Worm (Caenorhabditis elegans) whole organism, young adult: Measurements from ENCODE around the gene jmjd-3.3.
A peak's percentile ranks its signal among the peaks of the same experiment; 100 is the strongest.
"Not testable (repeated sequence)": the region's sequence is repeated elsewhere in the genome, so short reads cannot be mapped to it uniquely, and the experiment has no call there.

ENCODE experiments used
- B0035.1 ChIP-seq: sonication (generic microtip); optimal IDR thresholded peaks from 2 replicates; lab custom pipeline; 2016; ENCODE audit warnings: missing genetic modification characterization, mild to moderate bottlenecking, missing compliant biosample characterization, missing genotype, missing genetic modification reagents
- B0261.1 ChIP-seq: sonication (generic microtip); optimal IDR thresholded peaks from 2 replicates; lab custom pipeline; 2016; ENCODE audit warnings: mild to moderate bottlenecking, missing genetic modification characterization, moderate library complexity, missing compliant biosample characterization
- C17E4.6 ChIP-seq: fragments of 200-800 bp; sonication (Bioruptor generic); IDR thresholded peaks from 2 replicates; pipeline ENCODE4 v1.3.6; 2022; ENCODE audit warnings: missing genetic modification reagents, missing genetic modification characterization, missing compliant biosample characterization
- D2030.7 ChIP-seq: fragments of 200-800 bp; sonication (Bioruptor generic); IDR thresholded peaks from 2 replicates; pipeline ENCODE4 v1.3.6; 2022; ENCODE audit warnings: missing genetic modification reagents, missing genetic modification characterization, missing compliant biosample characterization
- F23B12.7 ChIP-seq: sonication (generic microtip); optimal IDR thresholded peaks from 2 replicates; lab custom pipeline; 2017; ENCODE audit warnings: missing genetic modification characterization, mild to moderate bottlenecking, missing compliant biosample characterization, antibody characterized with exemption, moderate library complexity; ENCODE audit not compliant: insufficient read depth
- F57C9.4 ChIP-seq: sonication (generic microtip); optimal IDR thresholded peaks from 2 replicates; lab custom pipeline; 2017; ENCODE audit warnings: mild to moderate bottlenecking, missing genetic modification characterization, missing compliant biosample characterization
- K12H6.12 ChIP-seq: fragments of 200-800 bp; sonication (Bioruptor generic); optimal IDR thresholded peaks from 2 replicates; lab custom pipeline; 2018; ENCODE audit warnings: mild to moderate bottlenecking, missing genetic modification characterization, missing compliant biosample characterization
- T26A5.8 ChIP-seq: sonication (generic microtip); optimal IDR thresholded peaks from 2 replicates; lab custom pipeline; 2016; ENCODE audit warnings: missing genetic modification characterization, missing compliant biosample characterization
- ama-1 ChIP-seq, 3 experiments: fragments of 150-350 bp in 1 of 3; sonication (generic microtip) in 2 of 3; optimal IDR thresholded peaks; 2 replicates each; lab custom pipeline; 2014 to 2018; ENCODE audit warnings: missing biosample characterization in 2 of 3, missing genetic modification characterization in 2 of 3, missing genetic modification reagents in 2 of 3
- die-1 ChIP-seq: sonication (generic microtip); optimal IDR thresholded peaks from 2 replicates; lab custom pipeline; 2016; ENCODE audit warnings: missing genotype, mild to moderate bottlenecking, missing genetic modification characterization, missing compliant biosample characterization
- egl-18 ChIP-seq: fragments of 200-800 bp; sonication (Bioruptor generic); IDR thresholded peaks from 2 replicates; pipeline ENCODE4 v1.3.6; 2022; ENCODE audit warnings: missing genetic modification reagents, missing genetic modification characterization, missing compliant biosample characterization
- ets-4 ChIP-seq: fragments of 200-800 bp; sonication (Bioruptor generic); optimal IDR thresholded peaks from 2 replicates; lab custom pipeline; 2018; ENCODE audit warnings: mild to moderate bottlenecking, missing genetic modification characterization, missing compliant biosample characterization
- fkh-3 ChIP-seq: sonication (generic microtip); optimal IDR thresholded peaks from 2 replicates; lab custom pipeline; 2016; ENCODE audit warnings: mild to moderate bottlenecking, missing genetic modification characterization, missing compliant biosample characterization
- hlh-12 ChIP-seq: sonication (generic microtip); optimal IDR thresholded peaks from 2 replicates; lab custom pipeline; 2016; ENCODE audit warnings: missing genetic modification characterization, missing compliant biosample characterization
- hmg-1.2 ChIP-seq: fragments of 200-800 bp; sonication (Bioruptor generic); IDR thresholded peaks from 2 replicates; pipeline ENCODE4 v1.3.6; 2022; ENCODE audit warnings: missing genetic modification reagents, missing genetic modification characterization, missing compliant biosample characterization
- hmg-20 ChIP-seq: fragments of 200-800 bp; sonication (Bioruptor generic); IDR thresholded peaks from 2 replicates; pipeline ENCODE4 v1.3.6; 2022; ENCODE audit warnings: missing genetic modification reagents, missing genetic modification characterization, missing compliant biosample characterization
- hrde-1 ChIP-seq: sonication (generic microtip); optimal IDR thresholded peaks from 2 replicates; lab custom pipeline; 2016; ENCODE audit warnings: missing genetic modification characterization, mild to moderate bottlenecking, missing compliant biosample characterization, moderate library complexity, missing genotype, missing genetic modification reagents, borderline replicate concordance
- let-607 ChIP-seq, 2 experiments: fragments of 200-800 bp in 1 of 2; sonication (Bioruptor generic) in 1 of 2; sonication (generic microtip) in 1 of 2; optimal IDR thresholded peaks; 2 replicates each; lab custom pipeline; 2016 to 2018; ENCODE audit warnings: mild to moderate bottlenecking in 2 of 2, missing compliant biosample characterization in 2 of 2, missing genetic modification characterization in 2 of 2, moderate library complexity in 2 of 2, missing genotype in 1 of 2
- lin-26 ChIP-seq: fragments of 200-800 bp; sonication (Bioruptor generic); IDR thresholded peaks from 2 replicates; pipeline ENCODE4 v1.3.6; 2022; ENCODE audit warnings: missing genetic modification reagents, missing genetic modification characterization, missing compliant biosample characterization
- lin-40 ChIP-seq: sonication (generic microtip); optimal IDR thresholded peaks from 2 replicates; lab custom pipeline; 2016; ENCODE audit warnings: missing genetic modification characterization, mild to moderate bottlenecking, missing compliant biosample characterization, missing genotype, missing genetic modification reagents
- lsl-1 ChIP-seq: fragments of 200-800 bp; sonication (Bioruptor generic); optimal IDR thresholded peaks from 2 replicates; lab custom pipeline; 2018; ENCODE audit warnings: mild to moderate bottlenecking, missing genetic modification characterization, moderate library complexity, missing compliant biosample characterization
- madf-10 ChIP-seq: sonication (generic microtip); optimal IDR thresholded peaks from 2 replicates; lab custom pipeline; 2016; ENCODE audit warnings: mild to moderate bottlenecking, missing genetic modification characterization, missing compliant biosample characterization
- mcd-1 ChIP-seq: fragments of 200-800 bp; sonication (Bioruptor generic); IDR thresholded peaks from 2 replicates; pipeline ENCODE4 v1.3.6; 2022; ENCODE audit warnings: missing genetic modification reagents, missing genetic modification characterization, missing compliant biosample characterization
- nfyb-1 ChIP-seq: fragments of 200-800 bp; sonication (Bioruptor generic); IDR thresholded peaks from 2 replicates; pipeline ENCODE4 v1.3.6; 2022; ENCODE audit warnings: missing genetic modification reagents, missing genetic modification characterization, missing compliant biosample characterization
- nhr-90 ChIP-seq: sonication (generic microtip); optimal IDR thresholded peaks from 2 replicates; lab custom pipeline; 2016; ENCODE audit warnings: missing genotype, mild to moderate bottlenecking, missing genetic modification characterization, missing compliant biosample characterization
- rec-8 ChIP-seq, 2 experiments: sonication (generic microtip); optimal IDR thresholded peaks; 2 replicates each; lab custom pipeline; 2016; ENCODE audit warnings: mild to moderate bottlenecking in 2 of 2, missing genetic modification characterization in 2 of 2, missing genetic modification reagents in 2 of 2, missing genotype in 2 of 2, missing biosample characterization in 1 of 2, missing compliant biosample characterization in 1 of 2, moderate library complexity in 1 of 2
- repo-1 ChIP-seq: sonication (generic microtip); optimal IDR thresholded peaks from 2 replicates; lab custom pipeline; 2017; ENCODE audit warnings: mild to moderate bottlenecking, missing genetic modification characterization, missing compliant biosample characterization
- rpc-1 ChIP-seq, 2 experiments: fragments of 150-350 bp in 1 of 2; sonication (generic microtip) in 1 of 2; optimal IDR thresholded peaks; 2 replicates each; lab custom pipeline; 2014 to 2018; ENCODE audit warnings: missing biosample characterization in 1 of 2, missing genetic modification characterization in 1 of 2, missing genetic modification reagents in 1 of 2, missing genotype in 1 of 2
- snpc-1.3 ChIP-seq: sonication (generic microtip); optimal IDR thresholded peaks from 2 replicates; lab custom pipeline; 2017; ENCODE audit warnings: missing genetic modification characterization, mild to moderate bottlenecking, missing compliant biosample characterization, antibody characterized with exemption, moderate library complexity, missing genotype, missing genetic modification reagents; ENCODE audit not compliant: insufficient read depth
- snpc-4 ChIP-seq, 5 experiments: fragments of 150-350 bp in 1 of 5; sonication (generic microtip) in 4 of 5; optimal IDR thresholded peaks; 2 replicates each; lab custom pipeline; 2014 to 2018; ENCODE audit warnings: missing genetic modification characterization in 5 of 5, missing biosample characterization in 3 of 5, antibody characterized with exemption in 2 of 5, mild to moderate bottlenecking in 2 of 5, missing compliant biosample characterization in 2 of 5, missing genotype in 2 of 5, moderate library complexity in 2 of 5, missing genetic modification reagents in 1 of 5
- sptf-2 ChIP-seq: fragments of 200-800 bp; sonication (Bioruptor generic); optimal IDR thresholded peaks from 2 replicates; lab custom pipeline; 2018; ENCODE audit warnings: mild to moderate bottlenecking, missing genetic modification characterization, missing compliant biosample characterization
- tbp1 ChIP-seq: fragments of 200-800 bp; sonication (Bioruptor generic); optimal IDR thresholded peaks from 2 replicates; lab custom pipeline; 2018; ENCODE audit warnings: mild to moderate bottlenecking, missing genetic modification characterization, missing compliant biosample characterization
- tbx-9 ChIP-seq: sonication (generic microtip); optimal IDR thresholded peaks from 2 replicates; lab custom pipeline; 2016; ENCODE audit warnings: borderline replicate concordance, missing genetic modification characterization, inconsistent platforms, missing compliant biosample characterization
- tlf-1 ChIP-seq: fragments of 200-800 bp; sonication (Bioruptor generic); optimal IDR thresholded peaks from 2 replicates; lab custom pipeline; 2018; ENCODE audit warnings: mild to moderate bottlenecking, missing genetic modification characterization, missing compliant biosample characterization
- unc-130 ChIP-seq: sonication (generic microtip); optimal IDR thresholded peaks from 2 replicates; lab custom pipeline; 2016; ENCODE audit warnings: missing genetic modification reagents, missing genetic modification characterization, missing compliant biosample characterization
- ztf-18 ChIP-seq: sonication (generic microtip); optimal IDR thresholded peaks from 2 replicates; lab custom pipeline; 2016; ENCODE audit warnings: missing genotype, mild to moderate bottlenecking, missing genetic modification characterization, missing compliant biosample characterization
- ztf-25 ChIP-seq: fragments of 200-800 bp; sonication (Bioruptor generic); IDR thresholded peaks from 2 replicates; pipeline ENCODE4 v1.3.6; 2022; ENCODE audit warnings: missing genetic modification reagents, missing genetic modification characterization, missing compliant biosample characterization
- ztf-26 ChIP-seq: sonication (generic microtip); optimal IDR thresholded peaks from 2 replicates; lab custom pipeline; 2017; ENCODE audit warnings: missing genetic modification characterization, missing compliant biosample characterization
- ztf-28 ChIP-seq: fragments of 200-800 bp; sonication (Bioruptor generic); IDR thresholded peaks from 2 replicates; pipeline ENCODE4 v1.3.6; 2022; ENCODE audit warnings: missing genetic modification reagents, missing genetic modification characterization, missing compliant biosample characterization
- ztf-6 ChIP-seq: fragments of 200-800 bp; sonication (Bioruptor generic); IDR thresholded peaks from 2 replicates; pipeline ENCODE4 v1.3.6; 2022; ENCODE audit warnings: missing genetic modification reagents, missing genetic modification characterization, missing compliant biosample characterization

The jmjd-3.3 gene

DNA sequence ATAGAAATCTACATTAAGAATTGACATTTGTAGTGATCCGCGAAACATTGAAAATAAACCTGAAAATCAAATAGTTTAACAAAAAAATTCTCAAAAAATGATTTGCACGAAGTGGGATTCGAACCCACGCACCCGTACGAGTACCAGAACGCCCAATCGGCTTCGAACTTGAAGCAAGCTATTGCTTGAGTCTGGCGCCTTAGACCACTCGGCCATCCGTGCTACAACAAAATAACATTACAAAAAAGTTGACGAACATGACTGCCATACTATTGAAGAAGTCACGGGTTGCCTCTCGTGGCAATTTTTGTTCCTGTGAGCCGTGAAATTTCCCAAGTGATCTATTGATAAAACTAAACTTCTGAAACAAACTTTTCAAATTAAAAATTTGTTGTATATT, 7.1 kb downstream of the jmjd-3.3 start (continued):
- no peak for TF ChIP-seq hlh-12 (tag; lab: Kevin White, UChicago)
- TF ChIP-seq tlf-1 (GFP tag; lab: Kevin White, UChicago), result no peak
- TF ChIP-seq lsl-1, result no peak
- peak; percentile 44; the same call in 1 of the 2 replicates for TF ChIP-seq hmg-1.2 (GFP tag; lab: Robert Waterston, UW)
- no peak for TF ChIP-seq T26A5.8 (tag; lab: Kevin White, UChicago)
- peak; percentile 84 for TF ChIP-seq tbp1 (GFP tag; lab: Kevin White, UChicago)
- no peak for TF ChIP-seq sptf-2 (GFP tag; lab: Kevin White, UChicago)
- TF ChIP-seq B0261.1 (tag; lab: Kevin White, UChicago), result peak; percentile 72
- no peak for TF ChIP-seq C17E4.6
- peak; percentile 55; the same call in 1 of the 2 replicates for TF ChIP-seq hmg-20 (GFP tag; lab: Robert Waterston, UW)
- TF ChIP-seq tbx-9, result no peak
- no peak for TF ChIP-seq B0035.1
- TF ChIP-seq ztf-6 (GFP tag; lab: Robert Waterston, UW), result no peak
- no peak for TF ChIP-seq egl-18 (GFP tag; lab: Robert Waterston, UW)
- TF ChIP-seq, all 124 proteins: peak for 19

DNA sequence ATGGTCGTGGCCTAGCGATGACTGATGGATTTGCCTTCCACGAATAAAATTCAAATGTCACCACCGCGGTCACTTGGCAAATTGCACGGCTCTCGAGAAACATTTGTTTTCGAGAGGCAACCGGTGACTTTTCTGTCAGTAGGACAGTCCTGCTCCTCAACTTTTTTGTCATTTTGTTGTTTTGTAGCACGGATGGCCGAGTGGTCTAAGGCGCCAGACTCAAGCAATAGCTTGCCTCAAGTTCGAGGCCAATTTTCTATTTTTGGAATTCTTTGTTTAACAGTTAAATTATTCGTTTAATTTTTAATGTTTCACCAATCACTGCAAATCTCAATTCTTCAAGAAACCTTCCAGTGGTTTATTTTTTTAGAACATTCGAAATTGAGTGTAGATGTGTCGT, 8.0 kb downstream of the jmjd-3.3 start:
- no peak for TF ChIP-seq F57C9.4 (tag; lab: Kevin White, UChicago)
- no peak for TF ChIP-seq K12H6.12 (tag; lab: Kevin White, UChicago)
- no peak for TF ChIP-seq ets-4
- no peak for TF ChIP-seq repo-1 (tag; lab: Kevin White, UChicago)
- TF ChIP-seq tbp1 (GFP tag; lab: Kevin White, UChicago), result peak; percentile 85
- TF ChIP-seq ztf-18 (tag; lab: Kevin White, UChicago), result peak; percentile 9
- no peak for TF ChIP-seq mcd-1 (GFP tag; lab: Robert Waterston, UW)
- no peak for TF ChIP-seq rec-8 (tag; optimal IDR thresholded peaks at IDR 0.05; lab: Kevin White, UChicago)
- peak; percentile 54 for TF ChIP-seq D2030.7 (GFP tag; lab: Robert Waterston, UW)
- TF ChIP-seq nhr-90 (tag; lab: Kevin White, UChicago), result peak; percentile 33
- TF ChIP-seq lin-26 (GFP tag; lab: Robert Waterston, UW), result peak; percentile 59; the same call in 1 of the 2 replicates
- no peak for TF ChIP-seq tlf-1 (GFP tag; lab: Kevin White, UChicago)
- TF ChIP-seq rpc-1 (optimal IDR thresholded peaks at IDR 0.05; lab: Kevin White, UChicago), result peak; percentile 63
- peak; percentile 84 for TF ChIP-seq rpc-1 (tag; optimal IDR thresholded peaks at IDR 0.05; lab: Kevin White, UChicago)
- TF ChIP-seq ztf-25 (GFP tag; lab: Robert Waterston, UW), result 0 out of 2 replicates have a peak, but pooled peaks have one; percentile 51
- TF ChIP-seq B0261.1 (tag; lab: Kevin White, UChicago), result peak; percentile 71
- TF ChIP-seq hmg-1.2 (GFP tag; lab: Robert Waterston, UW), result peak; percentile 38; the same call in 1 of the 2 replicates
- no peak for TF ChIP-seq snpc-4 (GFP tag; optimal IDR thresholded peaks at IDR 0.05; lab: Kevin White, UChicago)
- peak in 1 of 4 experiments; percentile 36 for TF ChIP-seq snpc-4 (tag; optimal IDR thresholded peaks at IDR 0.05; lab: Kevin White, UChicago)
- peak; percentile 48 for TF ChIP-seq die-1

DNA sequence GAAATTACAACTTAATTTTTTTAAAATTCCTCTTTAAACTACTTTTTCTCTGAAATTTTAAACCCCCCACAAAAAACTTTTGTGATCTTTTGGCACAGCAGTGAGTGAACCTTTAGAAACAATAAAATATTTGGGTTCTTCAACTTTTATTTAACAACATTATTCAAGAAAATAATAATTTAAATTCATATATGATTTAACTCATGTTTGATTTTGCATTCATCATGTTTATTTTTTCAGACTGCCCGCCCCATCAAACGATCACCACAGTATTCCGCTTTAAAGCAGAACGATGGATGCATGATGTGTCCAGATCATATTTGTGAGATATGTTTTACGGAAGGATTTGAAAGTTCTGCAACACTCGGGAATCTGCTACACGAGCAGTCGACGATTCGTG, 10.2 kb downstream of the jmjd-3.3 start, which contains the start of gene set-8:
Gene set-8, plus strand, starts transcription at position 301 of the 400 bp plus-strand sequence.
- TF ChIP-seq hrde-1 (tag; lab: Kevin White, UChicago), result no peak
- TF ChIP-seq unc-130 (GFP tag; lab: Kevin White, UChicago), result no peak
- TF ChIP-seq tbx-9, result no peak

DNA sequence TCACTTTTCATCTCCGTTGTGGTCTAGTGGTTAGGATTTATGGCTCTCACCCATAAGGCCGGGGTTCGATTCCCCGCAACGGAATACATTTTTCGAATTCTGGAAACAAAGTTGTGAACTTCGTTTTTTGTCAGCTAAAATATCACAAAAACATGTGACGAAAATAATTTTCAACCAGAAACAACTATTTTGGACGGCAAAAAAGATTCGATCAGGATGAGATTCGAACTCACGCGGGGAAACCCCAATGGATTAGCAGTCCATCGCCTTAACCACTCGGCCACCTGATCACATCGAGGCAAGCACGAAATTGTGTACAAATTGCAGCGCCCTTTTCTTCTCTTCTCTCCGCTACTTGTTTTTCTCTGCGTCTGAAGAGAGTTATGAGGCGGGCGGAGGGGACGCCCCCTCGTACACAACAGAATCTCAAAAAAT, 12.5 kb downstream of the jmjd-3.3 start:
- peak; percentile 72 for TF ChIP-seq hrde-1 (tag; lab: Kevin White, UChicago)
- peak; percentile 81 for TF ChIP-seq nfyb-1 (GFP tag; lab: Robert Waterston, UW)
- TF ChIP-seq rec-8 (tag; optimal IDR thresholded peaks at IDR 0.05; lab: Kevin White, UChicago), result peak; percentile 77 to 79
- TF ChIP-seq let-607 (tag; optimal IDR thresholded peaks at IDR 0.05; lab: Kevin White, UChicago), result peak; percentile 51 to 79
- peak; percentile 91 for TF ChIP-seq D2030.7 (GFP tag; lab: Robert Waterston, UW)
- TF ChIP-seq ama-1 (optimal IDR thresholded peaks at IDR 0.05; lab: Kevin White, UChicago), result not testable (repeated sequence)
- TF ChIP-seq ama-1 (GFP tag; optimal IDR thresholded peaks at IDR 0.05; lab: Kevin White, UChicago), result peak; percentile 38 to 46
- TF ChIP-seq lin-40 (tag; lab: Kevin White, UChicago), result peak; percentile 87
- peak; percentile 92 for TF ChIP-seq ztf-26 (tag; lab: Kevin White, UChicago)
- TF ChIP-seq ztf-25 (GFP tag; lab: Robert Waterston, UW), result 0 out of 2 replicates have a peak, but pooled peaks have one; percentile 55
- peak; percentile 72 for TF ChIP-seq fkh-3
- 0 out of 2 replicates have a peak, but pooled peaks have one; percentile 21 for TF ChIP-seq ztf-28
- TF ChIP-seq F23B12.7 (tag; lab: Kevin White, UChicago), result peak; percentile 80
- peak; percentile 54 for TF ChIP-seq tlf-1 (GFP tag; lab: Kevin White, UChicago)
- TF ChIP-seq madf-10 (tag; lab: Kevin White, UChicago), result peak; percentile 88
- TF ChIP-seq snpc-1.3, result peak; percentile 73
